Worm (Caenorhabditis elegans) whole organism, young adult: Measurements from ENCODE around the gene lin-49.

ENCODE experiments used
- D2030.7 ChIP-seq: fragments of 200-800 bp; sonication (Bioruptor generic); IDR thresholded peaks from 2 replicates; pipeline ENCODE4 v1.3.6; 2022; ENCODE audit warnings: missing genetic modification reagents, missing genetic modification characterization, missing compliant biosample characterization
- F22D6.2 ChIP-seq: sonication (generic microtip); optimal IDR thresholded peaks from 2 replicates; lab custom pipeline; 2016; ENCODE audit warnings: mild to moderate bottlenecking, missing genetic modification characterization, missing compliant biosample characterization
- F39B2.1 ChIP-seq: fragments of 200-800 bp; sonication (Bioruptor generic); IDR thresholded peaks from 2 replicates; pipeline ENCODE4 v1.3.6; 2022; ENCODE audit warnings: missing genetic modification reagents, missing genetic modification characterization, missing compliant biosample characterization
- K11D2.4 ChIP-seq: fragments of 200-800 bp; sonication (Bioruptor generic); IDR thresholded peaks from 2 replicates; pipeline ENCODE4 v1.3.6; 2022; ENCODE audit warnings: missing genetic modification reagents, missing genetic modification characterization, missing compliant biosample characterization
- ama-1 ChIP-seq, 3 experiments: fragments of 150-350 bp in 1 of 3; sonication (generic microtip) in 2 of 3; optimal IDR thresholded peaks; 2 replicates each; lab custom pipeline; 2014 to 2018; ENCODE audit warnings: missing biosample characterization in 2 of 3, missing genetic modification characterization in 2 of 3, missing genetic modification reagents in 2 of 3
- egl-18 ChIP-seq: fragments of 200-800 bp; sonication (Bioruptor generic); IDR thresholded peaks from 2 replicates; pipeline ENCODE4 v1.3.6; 2022; ENCODE audit warnings: missing genetic modification reagents, missing genetic modification characterization, missing compliant biosample characterization
- lir-1 ChIP-seq: fragments of 200-800 bp; sonication (Bioruptor generic); conservative IDR thresholded peaks from 2 replicates; pipeline ENCODE4 v1.3.6; 2022; ENCODE audit warnings: missing genetic modification reagents, missing genetic modification characterization, missing compliant biosample characterization
- nfya-1 ChIP-seq: sonication (generic microtip); optimal IDR thresholded peaks from 2 replicates; lab custom pipeline; 2017; ENCODE audit warnings: antibody characterized with exemption, missing compliant biosample characterization, missing genetic modification characterization, borderline replicate concordance; ENCODE audit not compliant: insufficient read depth
- nhr-27 ChIP-seq: fragments of 200-800 bp; sonication (Bioruptor generic); optimal IDR thresholded peaks from 2 replicates; lab custom pipeline; 2018; ENCODE audit warnings: mild to moderate bottlenecking, missing genetic modification characterization, moderate library complexity, missing compliant biosample characterization
- sea-2 ChIP-seq: fragments of 200-800 bp; sonication (Bioruptor generic); IDR thresholded peaks from 2 replicates; pipeline ENCODE4 v1.3.6; 2022; ENCODE audit warnings: missing genetic modification characterization, missing compliant biosample characterization
- snpc-4 ChIP-seq, 5 experiments: fragments of 150-350 bp in 1 of 5; sonication (generic microtip) in 4 of 5; optimal IDR thresholded peaks; 2 replicates each; lab custom pipeline; 2014 to 2018; ENCODE audit warnings: missing genetic modification characterization in 5 of 5, missing biosample characterization in 3 of 5, antibody characterized with exemption in 2 of 5, mild to moderate bottlenecking in 2 of 5, missing compliant biosample characterization in 2 of 5, missing genotype in 2 of 5, moderate library complexity in 2 of 5, missing genetic modification reagents in 1 of 5

DNA sequence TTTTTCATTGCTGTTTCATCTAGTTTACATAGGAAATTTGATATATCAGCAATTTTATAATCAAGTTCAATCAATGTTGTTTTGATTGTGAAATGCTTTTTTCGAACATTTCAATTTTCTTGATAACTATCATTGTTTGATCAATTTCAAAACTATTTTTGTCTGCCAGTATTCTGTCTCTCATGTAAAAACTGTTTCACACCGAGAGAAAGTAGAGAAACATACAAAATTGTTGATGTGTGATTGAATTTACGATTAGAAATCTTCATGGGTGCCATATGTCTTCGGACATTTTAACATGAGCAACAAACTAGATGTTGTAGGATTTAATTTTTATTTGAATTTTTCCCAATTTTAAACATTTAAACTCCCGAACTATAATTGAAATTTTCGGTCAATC lies 30.2 kb downstream of the lin-49 start, which contains the start of gene C49C8.2:
- TF ChIP-seq sea-2 (GFP tag; lab: Robert Waterston, UW) (no peak), egl-18 (GFP tag; lab: Robert Waterston, UW) (no peak), nhr-27 (no peak), snpc-4 (GFP tag; optimal IDR thresholded peaks at IDR 0.05; lab: Kevin White, UChicago) (no peak), snpc-4 (tag; optimal IDR thresholded peaks at IDR 0.05; lab: Kevin White, UChicago) (no peak), nfya-1 (tag; lab: Kevin White, UChicago) (no peak), F39B2.1 (GFP tag; lab: Robert Waterston, UW) (no peak), F22D6.2 (tag; lab: Kevin White, UChicago) (no peak), K11D2.4 (GFP tag; lab: Robert Waterston, UW) (no peak), D2030.7 (GFP tag; lab: Robert Waterston, UW) (no peak), ama-1 (optimal IDR thresholded peaks at IDR 0.05; lab: Kevin White, UChicago) (no peak), ama-1 (GFP tag; optimal IDR thresholded peaks at IDR 0.05; lab: Kevin White, UChicago) (no peak), lir-1 (GFP tag; lab: Robert Waterston, UW) (no peak)
